Worm (Caenorhabditis elegans) whole organism, L4/young adult: ENCODE data around the gene citk-1.

Source experiments
- dao-5 ChIP-seq: sonication (generic microtip); optimal IDR thresholded peaks from 2 replicates; lab custom pipeline; 2016; ENCODE audit warnings: missing genotype, missing genetic modification characterization, moderate library complexity, missing compliant biosample characterization
- him-1 ChIP-seq: sonication (generic microtip); optimal IDR thresholded peaks from 2 replicates; lab custom pipeline; 2016; ENCODE audit warnings: missing genotype, missing genetic modification reagents, missing genetic modification characterization, missing compliant biosample characterization

DNA sequence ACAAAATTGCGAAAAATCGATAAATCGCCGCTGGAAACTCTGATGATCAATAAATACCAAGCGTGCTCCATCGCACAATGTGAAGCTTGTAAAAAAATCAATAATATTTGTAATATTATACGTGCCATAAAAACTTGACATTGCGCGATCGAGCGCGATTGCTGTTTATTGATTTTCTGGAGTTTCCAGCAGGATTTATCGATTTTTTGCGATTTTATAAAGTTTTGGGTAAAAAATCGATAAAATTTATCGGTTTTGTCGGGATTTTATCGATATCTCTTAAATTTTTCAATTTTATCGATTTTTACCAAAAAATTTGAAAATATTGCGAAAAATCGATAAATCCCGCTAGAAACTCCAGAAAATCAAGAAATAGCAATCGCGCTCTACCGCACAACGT lies 8.9 kb upstream of the citk-1 start:
- TF ChIP-seq him-1 (tag; lab: Kevin White, UChicago), result no peak
- TF ChIP-seq dao-5, result no peak
